Worm (Caenorhabditis elegans): ENCODE measurements around the gene ZK177.2.

Gene ZK177.2

DNA sequence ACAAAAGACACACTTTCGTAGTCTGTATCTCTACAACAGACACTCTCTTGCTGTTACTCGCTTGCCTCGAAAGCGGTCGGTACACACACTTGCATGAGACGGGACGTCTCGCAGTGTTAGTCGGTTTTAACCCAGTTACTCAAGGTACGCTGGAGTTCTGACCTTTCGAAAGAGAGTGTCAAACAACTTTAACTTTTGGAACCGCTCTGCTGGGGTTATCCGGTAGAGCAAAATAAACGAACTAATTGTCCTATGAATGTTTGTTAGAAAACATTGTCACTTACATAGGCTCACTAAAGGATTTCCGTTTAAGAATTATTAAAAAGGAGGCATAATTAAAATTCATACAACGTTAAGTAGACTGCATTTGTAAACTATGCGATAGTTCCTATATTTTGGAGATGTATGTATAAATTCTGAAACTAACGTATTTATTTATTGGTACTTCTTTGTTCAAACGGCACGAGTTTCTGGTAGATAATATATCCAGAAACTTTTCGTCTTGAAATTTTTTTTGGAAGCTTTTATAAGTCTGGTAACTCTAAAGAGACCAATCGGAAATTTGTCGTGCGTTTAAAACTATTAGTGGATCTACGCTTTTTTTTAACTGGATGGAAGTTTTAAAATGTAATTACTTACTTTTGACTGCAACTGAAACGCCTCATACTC lies 24.6 kb downstream of the ZK177.2 start (continued):
- TF ChIP-seq lin-15B (tag; optimal IDR thresholded peaks at IDR 0.05) (peak; percentile 60), nhr-20 (tag; optimal IDR thresholded peaks at IDR 0.05) (peak; percentile 100)

DNA sequence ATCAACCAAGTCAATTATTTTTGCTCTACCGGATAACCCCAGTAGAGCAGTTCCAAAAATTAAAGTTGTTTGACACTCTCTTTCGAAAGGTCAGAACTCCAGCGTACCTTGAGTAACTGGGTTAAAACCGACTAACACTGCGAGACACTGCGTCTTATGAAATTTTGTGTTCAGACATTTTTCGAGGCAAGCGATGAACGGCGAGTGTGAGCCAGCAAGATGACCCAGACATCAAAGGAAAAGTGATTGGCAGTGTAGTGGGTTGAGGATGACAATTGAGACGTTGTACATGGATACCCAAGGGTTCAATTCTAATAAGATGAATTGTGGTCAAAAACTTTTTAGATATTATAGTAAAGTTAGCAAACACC lies 25.1 kb downstream of the ZK177.2 start:
- TF ChIP-seq swsn-7 (tag; optimal IDR thresholded peaks at IDR 0.05) (peak; percentile 95), xbp-1 (tag; optimal IDR thresholded peaks at IDR 0.05) (peak; percentile 27), elt-2 (tag; optimal IDR thresholded peaks at IDR 0.05) (peak; percentile 77), unc-30 (tag; optimal IDR thresholded peaks at IDR 0.05) (no peak), zip-4 (GFP tag; optimal IDR thresholded peaks at IDR 0.05) (no peak), mef-2 (tag; optimal IDR thresholded peaks at IDR 0.05) (no peak), rnt-1 (tag; optimal IDR thresholded peaks at IDR 0.05) (peak; percentile 91), efl-1 (optimal IDR thresholded peaks at IDR 0.05) (peak; percentile 33 to 37), efl-1 (GFP tag; optimal IDR thresholded peaks at IDR 0.05 in 1 of 2) (peak in 1 of 2 experiments; percentile 91), lin-39 (tag; optimal IDR thresholded peaks at IDR 0.05) (peak; percentile 70), fkh-10 (GFP tag; optimal IDR thresholded peaks at IDR 0.05) (no peak), ceh-8 (GFP tag; optimal IDR thresholded peaks at IDR 0.05) (no peak), unc-86 (tag; optimal IDR thresholded peaks at IDR 0.05) (no peak), nhr-19 (GFP tag; conservative IDR thresholded peaks at IDR 0.05) (peak; percentile 82), tlp-1 (tag; optimal IDR thresholded peaks at IDR 0.05) (no peak), C16A3.4 (tag; optimal IDR thresholded peaks at IDR 0.05) (peak; percentile 63), alr-1 (tag; optimal IDR thresholded peaks at IDR 0.05; ENCODE audit: borderline replicate concordance) (no peak), Y116A8C.19 (tag; optimal IDR thresholded peaks at IDR 0.05; ENCODE audit: borderline replicate concordance) (no peak), skn-1 (tag; optimal IDR thresholded peaks at IDR 0.05) (peak; percentile 26), hlh-17 (GFP tag; optimal IDR thresholded peaks at IDR 0.05; ENCODE audit: borderline replicate concordance) (no peak), unc-62 (GFP tag; optimal IDR thresholded peaks at IDR 0.05) (no peak), lin-14 (GFP tag; optimal IDR thresholded peaks at IDR 0.05) (peak; percentile 32), egl-27 (tag; optimal IDR thresholded peaks at IDR 0.05) (no peak), aly-2 (tag; optimal IDR thresholded peaks at IDR 0.05) (no peak), C34B4.2 (tag; optimal IDR thresholded peaks at IDR 0.05) (no peak), nhr-76 (tag; optimal IDR thresholded peaks at IDR 0.05) (peak; percentile 9), fkh-4 (tag; optimal IDR thresholded peaks at IDR 0.05; ENCODE audit: borderline replicate concordance) (no peak), ztf-4 (tag; optimal IDR thresholded peaks at IDR 0.05) (peak; percentile 37), mdl-1 (tag; optimal IDR thresholded peaks at IDR 0.05) (peak in 1 of 2 experiments; percentile 46), ceh-82 (tag; optimal IDR thresholded peaks at IDR 0.05) (peak in 1 of 3 experiments; percentile 29), nhr-71 (tag; optimal IDR thresholded peaks at IDR 0.05) (peak; percentile 79), lir-3 (tag; optimal IDR thresholded peaks at IDR 0.05; ENCODE audit: poor library complexity) (no peak), nhr-85 (tag) (peak; percentile 66), hlh-4 (tag; optimal IDR thresholded peaks at IDR 0.05) (no peak), nhr-77 (tag; optimal IDR thresholded peaks at IDR 0.05) (peak; percentile 78), dpl-1 (GFP tag; optimal IDR thresholded peaks at IDR 0.05) (peak; percentile 11 to 47 (median 25)), nhr-20 (tag; optimal IDR thresholded peaks at IDR 0.05) (peak; percentile 77), nhr-47 (tag; optimal IDR thresholded peaks at IDR 0.05) (peak; percentile 53), zag-1 (tag; optimal IDR thresholded peaks at IDR 0.05) (no peak), lsy-2 (tag; optimal IDR thresholded peaks at IDR 0.05) (peak; percentile 50 to 72), nhr-12 (tag; optimal IDR thresholded peaks at IDR 0.05) (no peak), ama-1 (optimal IDR thresholded peaks at IDR 0.05) (peak; percentile 97), lin-13 (GFP tag; optimal IDR thresholded peaks at IDR 0.05) (peak; percentile 31), ets-5 (GFP tag; IDR thresholded peaks at IDR 0.05) (no peak), ces-1 (GFP tag; optimal IDR thresholded peaks at IDR 0.05) (no peak), lin-15B (tag; optimal IDR thresholded peaks at IDR 0.05) (no peak), sox-4 (tag; optimal IDR thresholded peaks at IDR 0.05) (no peak), dsc-1 (tag; optimal IDR thresholded peaks at IDR 0.05) (peak; percentile 5), pag-3 (tag; optimal IDR thresholded peaks at IDR 0.05; ENCODE audit: borderline replicate concordance, insufficient read depth) (no peak), aha-1 (tag; optimal IDR thresholded peaks at IDR 0.05) (no peak)
